Worm (Caenorhabditis elegans): ENCODE data around the gene Y6G8.15.

ce11 chrV:17601520-17601919 is 8.9 kb downstream of the Y6G8.15 start, which contains the start of gene ztf-25:
- TF ChIP-seq B0035.1 (tag; optimal IDR thresholded peaks at IDR 0.05) (no peak), ztf-3 (GFP tag; optimal IDR thresholded peaks at IDR 0.05) (no peak), unc-130 (GFP tag; optimal IDR thresholded peaks at IDR 0.05) (no peak), dpl-1 (GFP tag; optimal IDR thresholded peaks at IDR 0.05) (no peak), F22D6.2 (tag; optimal IDR thresholded peaks at IDR 0.05) (no peak), mes-4 (tag; optimal IDR thresholded peaks at IDR 0.05) (no peak), F23B12.7 (tag; optimal IDR thresholded peaks at IDR 0.05; ENCODE audit: insufficient read depth) (no peak), ztf-22 (GFP tag; optimal IDR thresholded peaks at IDR 0.05) (no peak), somi-1 (GFP tag; optimal IDR thresholded peaks at IDR 0.05) (no peak), egrh-3 (GFP tag; IDR thresholded peaks at IDR 0.05) (no peak), ztf-28 (GFP tag; IDR thresholded peaks at IDR 0.05) (no peak), F49E8.2 (tag; optimal IDR thresholded peaks at IDR 0.05; ENCODE audit: insufficient read depth) (no peak), ekl-4 (GFP tag; IDR thresholded peaks at IDR 0.05) (no peak)
